Fruit fly (Drosophila melanogaster) whole organism, embryonic: ENCODE data around the gene Pdhb.

Source experiments
- CG10274 ChIP-seq: fragments of 200-800 bp; sonication (Bioruptor generic); optimal IDR thresholded peaks from 3 replicates; lab custom pipeline; 2017; ENCODE audit warnings: missing biosample characterization, mild to moderate bottlenecking, missing genetic modification characterization
- CG10431 ChIP-seq: fragments of 200-800 bp; sonication (Bioruptor generic); optimal IDR thresholded peaks from 3 replicates; lab custom pipeline; 2018; ENCODE audit warnings: missing biosample characterization, mild to moderate bottlenecking, missing genetic modification characterization
- CG11560 ChIP-seq: fragments of 200-800 bp; sonication (Bioruptor generic); IDR thresholded peaks from 3 replicates; pipeline ENCODE4 v1.3.6; 2022; ENCODE audit warnings: missing biosample characterization, missing genetic modification characterization
- CG11695 ChIP-seq: fragments of 200-800 bp; sonication (Bioruptor generic); IDR thresholded peaks from 3 replicates; pipeline ENCODE4 v1.3.6; 2022; ENCODE audit warnings: missing biosample characterization, missing genetic modification characterization
- CG12299 ChIP-seq: fragments of 200-800 bp; sonication (Bioruptor generic); optimal IDR thresholded peaks from 2 replicates; lab custom pipeline; 2018; ENCODE audit warnings: missing biosample characterization, mild to moderate bottlenecking, missing genetic modification characterization
- CG13424 ChIP-seq: fragments of 200-800 bp; sonication (Bioruptor generic); optimal IDR thresholded peaks from 2 replicates; lab custom pipeline; 2019; ENCODE audit warnings: missing biosample characterization, mild to moderate bottlenecking, missing genetic modification characterization, moderate library complexity
- CG13775 ChIP-seq: fragments of 200-800 bp; sonication (Bioruptor generic); optimal IDR thresholded peaks from 3 replicates; lab custom pipeline; 2017; ENCODE audit warnings: missing biosample characterization, mild to moderate bottlenecking, missing genetic modification characterization
- CG14441 ChIP-seq: fragments of 200-800 bp; sonication (Bioruptor generic); IDR thresholded peaks from 2 replicates; pipeline ENCODE4 v1.3.6; 2022; ENCODE audit warnings: missing biosample characterization, missing genetic modification characterization
- CG31441 ChIP-seq: fragments of 200-800 bp; sonication (Bioruptor generic); IDR thresholded peaks from 2 replicates; pipeline ENCODE4 v1.3.6; 2022; ENCODE audit warnings: missing biosample characterization, missing genetic modification characterization
- CG32532 ChIP-seq: fragments of 200-800 bp; sonication (Bioruptor generic); IDR thresholded peaks from 2 replicates; pipeline ENCODE4 v1.3.6; 2022; ENCODE audit warnings: missing biosample characterization, missing genetic modification characterization
- CG4730 ChIP-seq: fragments of 200-800 bp; sonication (Bioruptor generic); IDR thresholded peaks from 2 replicates; pipeline ENCODE4 v1.3.6; 2022; ENCODE audit warnings: missing biosample characterization, missing genetic modification characterization
- CG6791 ChIP-seq: fragments of 200-800 bp; sonication (Bioruptor generic); IDR thresholded peaks from 3 replicates; pipeline ENCODE4 v1.3.6; 2022; ENCODE audit warnings: missing biosample characterization, missing genetic modification characterization; ENCODE audit not compliant: partially characterized antibody
- CG7928 ChIP-seq: fragments of 200-800 bp; sonication (Bioruptor generic); optimal IDR thresholded peaks from 2 replicates; lab custom pipeline; 2017; ENCODE audit warnings: missing biosample characterization, mild to moderate bottlenecking, missing genetic modification characterization
- CkIIα-i1 ChIP-seq: fragments of 200-800 bp; sonication (Bioruptor generic); IDR thresholded peaks from 2 replicates; pipeline ENCODE4 v1.3.6; 2022; ENCODE audit warnings: missing biosample characterization, missing genetic modification characterization
- D19B ChIP-seq: fragments of 200-800 bp; sonication (Bioruptor generic); optimal IDR thresholded peaks from 2 replicates; lab custom pipeline; 2017; ENCODE audit warnings: missing biosample characterization, mild to moderate bottlenecking, missing genetic modification characterization
- Dbx ChIP-seq: fragments of 200-800 bp; sonication (Bioruptor generic); IDR thresholded peaks from 3 replicates; pipeline ENCODE4 v1.3.6; 2022; ENCODE audit warnings: missing biosample characterization, missing genetic modification characterization
- Dek ChIP-seq: fragments of 200-800 bp; sonication (Bioruptor generic); optimal IDR thresholded peaks from 3 replicates; lab custom pipeline; 2019; ENCODE audit warnings: missing biosample characterization, mild to moderate bottlenecking, missing genetic modification characterization, moderate library complexity
- Dip3 ChIP-seq: fragments of 200-800 bp; sonication (Bioruptor generic); optimal IDR thresholded peaks from 3 replicates; lab custom pipeline; 2016; ENCODE audit warnings: missing biosample characterization, missing genetic modification characterization
- Ets65A ChIP-seq: fragments of 200-800 bp; sonication (Bioruptor generic); peaks from one replicate; lab custom pipeline; 2016; ENCODE audit warnings: missing biosample characterization, missing genetic modification characterization
- Kr ChIP-seq: fragments of 200-800 bp; sonication (Bioruptor generic); optimal IDR thresholded peaks from 2 replicates; lab custom pipeline; 2017; ENCODE audit warnings: missing biosample characterization, mild to moderate bottlenecking, missing genetic modification characterization
- MTF-1 ChIP-seq: fragments of 200-800 bp; sonication (Bioruptor generic); optimal IDR thresholded peaks from 2 replicates; lab custom pipeline; 2018; ENCODE audit warnings: missing biosample characterization, mild to moderate bottlenecking, missing genetic modification characterization, borderline replicate concordance
- Med ChIP-seq: fragments of 200-800 bp; sonication (Bioruptor generic); peaks from one replicate; lab custom pipeline; 2016; ENCODE audit warnings: missing biosample characterization, missing genetic modification characterization, mild to moderate bottlenecking, inconsistent platforms, moderate library complexity
- Mes4 ChIP-seq: fragments of 200-800 bp; sonication (Bioruptor generic); optimal IDR thresholded peaks from 2 replicates; lab custom pipeline; 2016; ENCODE audit warnings: missing biosample characterization, missing genetic modification characterization
- Nf-YC ChIP-seq: fragments of 200-800 bp; optimal IDR thresholded peaks from 3 replicates; lab custom pipeline; 2019; ENCODE audit warnings: missing biosample characterization, mild to moderate bottlenecking, missing genetic modification characterization, moderate library complexity
- Pdp1 ChIP-seq, 2 experiments: fragments of 200-800 bp; sonication (Bioruptor generic); optimal IDR thresholded peaks; 3 replicates each; lab custom pipeline; 2016; ENCODE audit warnings: missing biosample characterization in 2 of 2, missing genetic modification characterization in 2 of 2, mild to moderate bottlenecking in 1 of 2, moderate library complexity in 1 of 2
- Sin3A ChIP-seq: fragments of >200 bp; optimal IDR thresholded peaks from 2 replicates; lab custom pipeline; 2018
- Sox100B ChIP-seq: fragments of 200-800 bp; sonication (Bioruptor generic); optimal IDR thresholded peaks from 3 replicates; lab custom pipeline; 2018; ENCODE audit warnings: missing biosample characterization, mild to moderate bottlenecking, missing genetic modification characterization
- Taf1 ChIP-seq: fragments of 200-800 bp; sonication (Bioruptor generic); IDR thresholded peaks from 2 replicates; pipeline ENCODE4 v1.3.6; 2022; ENCODE audit warnings: missing biosample characterization, missing genetic modification characterization
- Usf ChIP-seq: fragments of 200-800 bp; sonication (Bioruptor generic); optimal IDR thresholded peaks from 2 replicates; lab custom pipeline; 2017; ENCODE audit warnings: missing genotype, missing biosample characterization, missing genetic modification characterization
- Vsx1 ChIP-seq: fragments of 200-800 bp; sonication (Bioruptor generic); optimal IDR thresholded peaks from 2 replicates; lab custom pipeline; 2017; ENCODE audit warnings: missing biosample characterization, mild to moderate bottlenecking, missing genetic modification characterization, missing genetic modification reagents
- ap ChIP-seq: fragments of 200-800 bp; sonication (Bioruptor generic); IDR thresholded peaks from 2 replicates; pipeline ENCODE4 v1.3.6; 2022; ENCODE audit warnings: missing biosample characterization, missing genetic modification characterization
- ara ChIP-seq: fragments of 200-800 bp; sonication (Bioruptor generic); IDR thresholded peaks from 2 replicates; pipeline ENCODE4 v1.3.6; 2022; ENCODE audit warnings: missing biosample characterization, missing genetic modification characterization
- ems ChIP-seq: fragments of 200-800 bp; sonication (Bioruptor generic); optimal IDR thresholded peaks from 3 replicates; lab custom pipeline; 2016; ENCODE audit warnings: missing biosample characterization, missing genetic modification characterization
- ham ChIP-seq: fragments of 200-800 bp; sonication (Bioruptor generic); IDR thresholded peaks from 2 replicates; pipeline ENCODE4 v1.3.6; 2022; ENCODE audit warnings: missing biosample characterization, missing genetic modification characterization
- her ChIP-seq: fragments of 200-800 bp; sonication (Bioruptor generic); optimal IDR thresholded peaks from 2 replicates; lab custom pipeline; 2016; ENCODE audit warnings: missing biosample characterization, missing genetic modification characterization
- hkb ChIP-seq, 2 experiments: fragments of 200-800 bp in 1 of 2; fragments of >200 bp in 1 of 2; sonication (Bioruptor generic) in 1 of 2; IDR thresholded peaks in 1 of 2; optimal IDR thresholded peaks in 1 of 2; 2 replicates each; pipeline versions ENCODE4 v1.3.6 to Lab custom; 2017 to 2022; ENCODE audit warnings: missing biosample characterization in 1 of 2, missing genetic modification characterization in 1 of 2
- insv ChIP-seq, 2 experiments: fragments of 200-800 bp; sonication (Bioruptor generic); optimal IDR thresholded peaks; 3 replicates each; lab custom pipeline; 2016 to 2018; ENCODE audit warnings: missing biosample characterization in 2 of 2, missing genetic modification characterization in 2 of 2
- jigr1 ChIP-seq: fragments of 200-800 bp; sonication (Bioruptor generic); IDR thresholded peaks from 3 replicates; pipeline ENCODE4 v1.3.6; 2022; ENCODE audit warnings: missing biosample characterization, missing genetic modification characterization
- kah ChIP-seq: fragments of 200-800 bp; sonication (Bioruptor generic); optimal IDR thresholded peaks from 2 replicates; lab custom pipeline; 2018; ENCODE audit warnings: missing biosample characterization, mild to moderate bottlenecking, missing genetic modification characterization
- lab ChIP-seq: fragments of 200-800 bp; sonication (Bioruptor generic); optimal IDR thresholded peaks from 3 replicates; lab custom pipeline; 2017; ENCODE audit warnings: missing biosample characterization, missing genetic modification characterization, mild to moderate bottlenecking, moderate library complexity, missing genetic modification reagents
- lola ChIP-seq, 3 experiments: fragments of >200 bp in 2 of 3; fragments of 200-800 bp in 1 of 3; sonication (Bioruptor generic) in 1 of 3; optimal IDR thresholded peaks; 2 replicates each; lab custom pipeline; 2017 to 2019; ENCODE audit warnings: missing biosample characterization in 3 of 3, missing genetic modification characterization in 3 of 3, mild to moderate bottlenecking in 1 of 3, moderate library complexity in 1 of 3
- nerfin-2 ChIP-seq: fragments of 200-800 bp; sonication (Bioruptor generic); IDR thresholded peaks from 2 replicates; pipeline ENCODE4 v1.3.6; 2022; ENCODE audit warnings: missing biosample characterization, missing genetic modification characterization; ENCODE audit not compliant: partially characterized antibody
- onecut ChIP-seq: fragments of 200-800 bp; sonication (Bioruptor generic); IDR thresholded peaks from 2 replicates; pipeline ENCODE4 v1.3.6; 2022; ENCODE audit warnings: missing biosample characterization, missing genetic modification characterization
- psq ChIP-seq: fragments of 200-800 bp; sonication (Bioruptor generic); optimal IDR thresholded peaks from 2 replicates; lab custom pipeline; 2017; ENCODE audit warnings: missing biosample characterization, missing genetic modification characterization
- run ChIP-seq: fragments of 200-800 bp; sonication (Bioruptor generic); optimal IDR thresholded peaks from 3 replicates; lab custom pipeline; 2018; ENCODE audit warnings: missing biosample characterization, mild to moderate bottlenecking, missing genetic modification characterization
- sc ChIP-seq, 3 experiments: fragments of >200 bp in 2 of 3; fragments of 200-800 bp in 1 of 3; sonication (Bioruptor generic) in 1 of 3; optimal IDR thresholded peaks; 2 replicates in 2 of 3; 3 replicates in 1 of 3; lab custom pipeline; 2017; ENCODE audit warnings: mild to moderate bottlenecking in 1 of 3, missing biosample characterization in 1 of 3, missing genetic modification characterization in 1 of 3, missing genetic modification reagents in 1 of 3
- tup ChIP-seq: fragments of 200-800 bp; sonication (Bioruptor generic); optimal IDR thresholded peaks from 2 replicates; lab custom pipeline; 2016; ENCODE audit warnings: missing biosample characterization, mild to moderate bottlenecking, missing genetic modification characterization, moderate library complexity
- wor ChIP-seq: fragments of 200-800 bp; sonication (Bioruptor generic); IDR thresholded peaks from 2 replicates; pipeline ENCODE4 v1.3.6; 2022; ENCODE audit warnings: missing biosample characterization, missing genetic modification characterization

Gene Pdhb

dm6 chr3R:29151621-29152092 is 38.8 kb downstream of the Pdhb start, which contains the start of gene eIF2D (continued):
- no peak; the same call in 2 of the 3 replicates for TF ChIP-seq Dbx (GFP tag; lab: Robert Waterston, UW)
- TF ChIP-seq Mes4 (GFP tag; lab: Kevin White, UChicago): peak; percentile 17
- TF ChIP-seq Dip3 (GFP tag; lab: Kevin White, UChicago): no peak
- TF ChIP-seq CG31441 (GFP tag; lab: Robert Waterston, UW): peak; percentile 68
- peak; percentile 70; the same call in 1 of the 2 replicates for TF ChIP-seq ara
- peak; percentile 41 for TF ChIP-seq D19B (GFP tag; lab: Kevin White, UChicago)
- peak; percentile 30 for TF ChIP-seq kah
- TF ChIP-seq tup (GFP tag; lab: Kevin White, UChicago): no peak
- TF ChIP-seq hkb (optimal IDR thresholded peaks at IDR 0.05; lab: Kevin White, UChicago): no peak
- peak; percentile 75 for TF ChIP-seq hkb (GFP tag; IDR thresholded peaks at IDR 0.05; lab: Robert Waterston, UW)

dm6 chr3R:29153197-29153644 is 40.4 kb downstream of the Pdhb start, which contains the start of the genes Slbp and Rpn2:
TSS of gene Slbp (minus strand) at chr3R:29153266.
TSS of gene Rpn2 (plus strand) at chr3R:29153524.
- peak; percentile 93 for TF ChIP-seq Med (GFP tag; lab: Kevin White, UChicago)
- TF ChIP-seq CkIIα-i1: no peak
- TF ChIP-seq CG4730 (GFP tag; lab: Robert Waterston, UW): no peak
- no peak for TF ChIP-seq Sox100B
- TF ChIP-seq jigr1 (GFP tag; lab: Robert Waterston, UW): no peak
- TF ChIP-seq nerfin-2 (GFP tag; lab: Robert Waterston, UW): peak; percentile 79
- no peak for TF ChIP-seq CG13424 (tag; lab: Kevin White, UChicago)
- TF ChIP-seq sc (optimal IDR thresholded peaks at IDR 0.05; lab: Kevin White, UChicago): no peak
- no peak for TF ChIP-seq sc (GFP tag; optimal IDR thresholded peaks at IDR 0.05; lab: Kevin White, UChicago)
- TF ChIP-seq CG32532: 0 out of 2 replicates have a peak, but pooled peaks have one; percentile 33
- TF ChIP-seq Usf (GFP tag; lab: Kevin White, UChicago): no peak
- peak; percentile 92 for TF ChIP-seq CG6791 (GFP tag; lab: Robert Waterston, UW)
- TF ChIP-seq Dek (tag; lab: Kevin White, UChicago): no peak
- peak in 1 of 2 experiments; percentile 69 for TF ChIP-seq insv (GFP tag; optimal IDR thresholded peaks at IDR 0.05; lab: Kevin White, UChicago)
- TF ChIP-seq psq: no peak
- peak; percentile 41 for TF ChIP-seq her (GFP tag; lab: Kevin White, UChicago)
- TF ChIP-seq MTF-1: no peak
- no peak for TF ChIP-seq CG11560 (tag; lab: Robert Waterston, UW)
- TF ChIP-seq Kr (GFP tag; lab: Kevin White, UChicago): no peak
- no peak for TF ChIP-seq CG10274 (GFP tag; lab: Kevin White, UChicago)
- TF ChIP-seq Vsx1 (GFP tag; lab: Kevin White, UChicago): no peak
- TF ChIP-seq ap (GFP tag; lab: Robert Waterston, UW): no peak
- no peak for TF ChIP-seq ham
- peak; percentile 98 for TF ChIP-seq Sin3A
- peak; percentile 26 for TF ChIP-seq CG13775 (GFP tag; lab: Kevin White, UChicago)
- TF ChIP-seq onecut (GFP tag; lab: Robert Waterston, UW): 0 out of 2 replicates have a peak, but pooled peaks have one; percentile 21
- TF ChIP-seq lola (GFP tag; optimal IDR thresholded peaks at IDR 0.05; lab: Kevin White, UChicago): peak in 1 of 3 experiments; percentile 25
- TF ChIP-seq lab (GFP tag; lab: Kevin White, UChicago): peak; percentile 55
- TF ChIP-seq CG14441 (GFP tag; lab: Robert Waterston, UW): no peak
- peak; percentile 31 to 70 for TF ChIP-seq Pdp1 (GFP tag; optimal IDR thresholded peaks at IDR 0.05; lab: Kevin White, UChicago)
- TF ChIP-seq CG7928 (GFP tag; lab: Kevin White, UChicago): peak; percentile 16
- peak; percentile 82 for TF ChIP-seq hkb (optimal IDR thresholded peaks at IDR 0.05; lab: Kevin White, UChicago)
- TF ChIP-seq hkb (GFP tag; IDR thresholded peaks at IDR 0.05; lab: Robert Waterston, UW): no peak; the same call in 1 of the 2 replicates
- TF ChIP-seq wor (GFP tag; lab: Robert Waterston, UW): no peak
- TF ChIP-seq Taf1 (GFP tag; lab: Robert Waterston, UW): no peak
- peak; percentile 89 for TF ChIP-seq Ets65A (GFP tag; lab: Kevin White, UChicago)
- TF ChIP-seq CG12299 (tag; lab: Kevin White, UChicago): peak; percentile 43
- TF ChIP-seq Nf-YC: peak; percentile 53
- TF ChIP-seq CG10431 (GFP tag; lab: Kevin White, UChicago): no peak
- TF ChIP-seq run (tag; lab: Kevin White, UChicago): no peak
- TF ChIP-seq CG11695 (GFP tag; lab: Robert Waterston, UW): no peak
- peak; percentile 12 for TF ChIP-seq ems
